Worm (Caenorhabditis elegans) whole organism, L4/young adult: ENCODE data around the gene tsp-20.

ENCODE experiments used
- W03F9.2 ChIP-seq: fragments of 150-350 bp; optimal IDR thresholded peaks from 2 replicates; lab custom pipeline; 2014; ENCODE audit warnings: missing biosample characterization, missing genetic modification characterization
- dao-5 ChIP-seq: sonication (generic microtip); optimal IDR thresholded peaks from 2 replicates; lab custom pipeline; 2016; ENCODE audit warnings: missing genotype, missing genetic modification characterization, moderate library complexity, missing compliant biosample characterization
- him-1 ChIP-seq: sonication (generic microtip); optimal IDR thresholded peaks from 2 replicates; lab custom pipeline; 2016; ENCODE audit warnings: missing genotype, missing genetic modification reagents, missing genetic modification characterization, missing compliant biosample characterization

ce11 chrX:12005499-12005959 is 28.3 kb downstream of the tsp-20 start, which contains the start of gene sma-5:
- TF ChIP-seq W03F9.2 (no peak), him-1 (tag; lab: Kevin White, UChicago) (no peak), dao-5 (tag; lab: Kevin White, UChicago) (no peak)
